Worm (Caenorhabditis elegans): Measurements from ENCODE around the gene T16G12.12.

- TF ChIP-seq ama-1 (optimal IDR thresholded peaks at IDR 0.05): no peak
- TF ChIP-seq ets-7 (tag; optimal IDR thresholded peaks at IDR 0.05): no peak
- no peak for TF ChIP-seq hmbx-1 (tag; optimal IDR thresholded peaks at IDR 0.05)
- no peak for TF ChIP-seq F13C5.2 (tag; optimal IDR thresholded peaks at IDR 0.05)
- TF ChIP-seq scrt-1 (GFP tag; IDR thresholded peaks at IDR 0.05): no peak
- no peak for TF ChIP-seq ceh-36 (tag; optimal IDR thresholded peaks at IDR 0.05)
- no peak for TF ChIP-seq hmg-4 (GFP tag; optimal IDR thresholded peaks at IDR 0.05)
- no peak for TF ChIP-seq tbx-11 (GFP tag; IDR thresholded peaks at IDR 0.05)
- TF ChIP-seq tbx-37 (GFP tag; conservative IDR thresholded peaks at IDR 0.05): no peak
- no peak for TF ChIP-seq flt-1 (GFP tag; IDR thresholded peaks at IDR 0.05)
- TF ChIP-seq hnd-1 (tag; optimal IDR thresholded peaks at IDR 0.05): no peak
- no peak for TF ChIP-seq aly-1 (tag; optimal IDR thresholded peaks at IDR 0.05)
These were observed 43.3 kb upstream of the T16G12.12 start, which contains the start of gene fbxa-155 for ce11 chrIII:10010117-10010516.
